Comparison of ENCODE assay signal across 5 fruit fly cellular contexts in the genomic region with DNA sequence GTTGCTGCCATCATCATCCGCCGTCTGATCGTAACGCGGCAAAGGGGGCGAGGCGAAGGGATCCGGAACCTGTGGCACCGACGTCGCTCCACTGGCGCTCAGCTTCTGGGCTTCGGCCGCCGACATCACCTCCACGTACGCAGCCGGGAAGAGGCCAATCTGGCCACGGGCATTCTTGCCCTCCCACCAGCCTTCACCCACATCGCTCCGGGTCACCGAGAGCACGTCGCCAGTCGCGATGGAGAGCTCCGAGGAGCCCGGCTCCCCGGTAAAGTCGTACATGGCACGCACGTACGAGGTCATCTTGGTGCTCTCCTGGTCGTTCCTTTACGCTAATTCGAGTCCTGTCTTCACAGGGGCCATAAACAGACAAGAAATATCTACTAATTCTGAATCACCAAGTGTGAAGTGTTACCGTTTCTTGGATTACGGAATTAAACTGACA.
A peak's percentile ranks its signal among the peaks of the same experiment; 100 is the strongest.
TF ChIP-seq lines count a peak whose summit lies in the region.

TSS of gene SH3PX1 (minus strand) at position 445 of the 445 bp plus-strand sequence.

- no peak for TF ChIP-seq CTCF in whole organism, embryonic (GFP tag; optimal IDR thresholded peaks at IDR 0.05; lab: Kevin White, UChicago)

TF ChIP-seq in whole organism, adult, 20 proteins besides CTCF, POLR2A, EP300 and RAD21:
- peak; percentile 74 for TF ChIP-seq kay (GFP tag; lab: Kevin White, UChicago; ENCODE audit: borderline replicate concordance)
- no peak for TF ChIP-seq cic (GFP tag; optimal IDR thresholded peaks at IDR 0.05; lab: Kevin White, UChicago)

TF ChIP-seq in whole organism, embryonic, 481 proteins besides CTCF, POLR2A, EP300 and RAD21 (continues in another document):
- peak; percentile 1 for TF ChIP-seq HmgD (GFP tag; optimal IDR thresholded peaks at IDR 0.05; lab: Kevin White, UChicago)
- TF ChIP-seq crol (GFP tag; IDR thresholded peaks at IDR 0.05; lab: Robert Waterston, UW): 0 out of 2 replicates have a peak, but pooled peaks have one; percentile 47
- TF ChIP-seq jigr1 (GFP tag; IDR thresholded peaks at IDR 0.05; lab: Robert Waterston, UW): no peak
- no peak for TF ChIP-seq CG10147 (GFP tag; optimal IDR thresholded peaks at IDR 0.05; lab: Kevin White, UChicago)
- no peak for TF ChIP-seq knrl (GFP tag; IDR thresholded peaks at IDR 0.05; lab: Robert Waterston, UW; ENCODE audit: partially characterized antibody)
- TF ChIP-seq maf-S (GFP tag; optimal IDR thresholded peaks at IDR 0.05; lab: Kevin White, UChicago): no peak
- no peak for TF ChIP-seq CG8478 (optimal IDR thresholded peaks at IDR 0.05; lab: Kevin White, UChicago)
- TF ChIP-seq zfh1 (GFP tag; IDR thresholded peaks at IDR 0.05; lab: Robert Waterston, UW): no peak
- no peak for TF ChIP-seq CG34422 (GFP tag; IDR thresholded peaks at IDR 0.05; lab: Robert Waterston, UW)
- TF ChIP-seq trh (GFP tag; optimal IDR thresholded peaks at IDR 0.05; lab: Kevin White, UChicago): no peak
- TF ChIP-seq CG30431 (GFP tag; optimal IDR thresholded peaks at IDR 0.05; lab: Kevin White, UChicago): no peak
- TF ChIP-seq CG2199 (GFP tag; IDR thresholded peaks at IDR 0.05; lab: Robert Waterston, UW): no peak
- no peak for TF ChIP-seq wor (GFP tag; IDR thresholded peaks at IDR 0.05; lab: Robert Waterston, UW)
- no peak for TF ChIP-seq shn (GFP tag; optimal IDR thresholded peaks at IDR 0.05; lab: Kevin White, UChicago)
- TF ChIP-seq Hmr (GFP tag; optimal IDR thresholded peaks at IDR 0.05; lab: Kevin White, UChicago): no peak
- peak; percentile 32 for TF ChIP-seq pzg (GFP tag; optimal IDR thresholded peaks at IDR 0.05; lab: Kevin White, UChicago)
- TF ChIP-seq CG5180 (GFP tag; optimal IDR thresholded peaks at IDR 0.05; lab: Kevin White, UChicago): no peak
- no peak for TF ChIP-seq CG10366 (GFP tag; IDR thresholded peaks at IDR 0.05; lab: Robert Waterston, UW)
- no peak for TF ChIP-seq Myb (GFP tag; optimal IDR thresholded peaks at IDR 0.05; lab: Kevin White, UChicago)
- no peak for TF ChIP-seq CG8765 (GFP tag; IDR thresholded peaks at IDR 0.05; lab: Robert Waterston, UW)
- no peak for TF ChIP-seq tap (tag; optimal IDR thresholded peaks at IDR 0.05; lab: Kevin White, UChicago)
- no peak for TF ChIP-seq emc (GFP tag; optimal IDR thresholded peaks at IDR 0.05; lab: Kevin White, UChicago)

TF ChIP-seq in whole organism, prepupa, 60 proteins besides CTCF, POLR2A, EP300 and RAD21:
- TF ChIP-seq CG11762 (GFP tag; optimal IDR thresholded peaks at IDR 0.05; lab: Kevin White, UChicago; ENCODE audit: insufficient read depth) (no peak), CG34406 (GFP tag; optimal IDR thresholded peaks at IDR 0.05; lab: Kevin White, UChicago) (no peak), CG6854 (GFP tag; optimal IDR thresholded peaks at IDR 0.05; lab: Kevin White, UChicago) (peak; percentile 7), pdm3 (GFP tag; optimal IDR thresholded peaks at IDR 0.05; lab: Kevin White, UChicago) (no peak), ss (GFP tag; optimal IDR thresholded peaks at IDR 0.05; lab: Kevin White, UChicago) (no peak), svp (GFP tag; lab: Kevin White, UChicago) (peak; percentile 95), acj6 (GFP tag; optimal IDR thresholded peaks at IDR 0.05; lab: Kevin White, UChicago) (no peak), Hr38 (GFP tag; optimal IDR thresholded peaks at IDR 0.05; lab: Kevin White, UChicago) (no peak), Sox15 (GFP tag; optimal IDR thresholded peaks at IDR 0.05; lab: Kevin White, UChicago) (no peak), CG1621 (tag; optimal IDR thresholded peaks at IDR 0.05; lab: Kevin White, UChicago) (peak; percentile 30), dsx (GFP tag; optimal IDR thresholded peaks at IDR 0.05; lab: Kevin White, UChicago; ENCODE audit: poor library complexity, severe bottlenecking) (no peak)

TF ChIP-seq in whole organism, pupa, 21 proteins besides CTCF, POLR2A, EP300 and RAD21:
- TF ChIP-seq CG10348 (GFP tag; IDR thresholded peaks at IDR 0.05; lab: Robert Waterston, UW): no peak
- no peak for TF ChIP-seq gl (tag; optimal IDR thresholded peaks at IDR 0.05; lab: Kevin White, UChicago)
- peak; percentile 4 for TF ChIP-seq EcR (GFP tag; optimal IDR thresholded peaks at IDR 0.05; lab: Kevin White, UChicago)
- no peak for TF ChIP-seq CG9948 (tag; optimal IDR thresholded peaks at IDR 0.05; lab: Kevin White, UChicago)
- TF ChIP-seq rn (GFP tag; IDR thresholded peaks at IDR 0.05; lab: Robert Waterston, UW): no peak
- TF ChIP-seq CG17806 (tag; optimal IDR thresholded peaks at IDR 0.05; lab: Kevin White, UChicago): no peak
- TF ChIP-seq fd96Ca (GFP tag; IDR thresholded peaks at IDR 0.05; lab: Robert Waterston, UW): 0 out of 3 replicates have a peak, but pooled peaks have one; percentile 34
- no peak for TF ChIP-seq CG34367 (tag; optimal IDR thresholded peaks at IDR 0.05; lab: Kevin White, UChicago)
- no peak for TF ChIP-seq CG13204 (GFP tag; optimal IDR thresholded peaks at IDR 0.05; lab: Kevin White, UChicago)
- TF ChIP-seq CG8301 (tag; optimal IDR thresholded peaks at IDR 0.05; lab: Kevin White, UChicago): no peak

TF ChIP-seq in whole organism, wandering third instar larva, 38 proteins besides CTCF, POLR2A, EP300 and RAD21:
- no peak for TF ChIP-seq Rel (GFP tag; optimal IDR thresholded peaks at IDR 0.05; lab: Kevin White, UChicago)
- peak; percentile 40 for TF ChIP-seq Rel (tag; optimal IDR thresholded peaks at IDR 0.05; lab: Kevin White, UChicago)
- TF ChIP-seq CrebA (GFP tag; optimal IDR thresholded peaks at IDR 0.05; lab: Kevin White, UChicago; ENCODE audit: borderline replicate concordance): no peak
- peak; percentile 30 for TF ChIP-seq Hr83 (GFP tag; optimal IDR thresholded peaks at IDR 0.05; lab: Kevin White, UChicago; ENCODE audit: poor library complexity, severe bottlenecking)
TF ChIP-seq in whole organism, wandering third instar larva: peak in this region for 2.
